Worm (Caenorhabditis elegans): ENCODE measurements around the gene M01F1.9.

ce11 chrIII:3470973-3471372 lies 27.9 kb downstream of the M01F1.9 start:
- TF ChIP-seq mls-2 (tag; optimal IDR thresholded peaks at IDR 0.05) (no peak), nhr-12 (tag; optimal IDR thresholded peaks at IDR 0.05) (no peak), unc-62 (GFP tag; optimal IDR thresholded peaks at IDR 0.05) (no peak), ztf-11 (tag; optimal IDR thresholded peaks at IDR 0.05) (no peak), mep-1 (tag; optimal IDR thresholded peaks at IDR 0.05) (no peak), nhr-237 (tag; optimal IDR thresholded peaks at IDR 0.05) (no peak), lsy-2 (tag; optimal IDR thresholded peaks at IDR 0.05) (no peak), ceh-83 (GFP tag; optimal IDR thresholded peaks at IDR 0.05) (no peak)

All from whole organism, mixed stage, embryonic.